Worm (Caenorhabditis elegans) whole organism, L1 larva: Measurements from ENCODE around the gene otpl-2.

ENCODE experiments used
- dsc-1 ChIP-seq: sonication (generic microtip); optimal IDR thresholded peaks from 2 replicates; lab custom pipeline; 2016; ENCODE audit warnings: mild to moderate bottlenecking, missing genetic modification characterization, missing compliant biosample characterization
- efl-1 ChIP-seq, 4 experiments: fragments of 150-350 bp; optimal IDR thresholded peaks in 3 of 4; peaks in 1 of 4; 1 replicate in 1 of 4; 2 replicates in 3 of 4; lab custom pipeline; 2014; ENCODE audit warnings: missing biosample characterization in 2 of 4, missing genetic modification characterization in 2 of 4, missing genetic modification reagents in 2 of 4
- ets-5 ChIP-seq: fragments of 200-800 bp; sonication (Bioruptor generic); IDR thresholded peaks from 2 replicates; pipeline ENCODE4 v1.3.6; 2022; ENCODE audit warnings: missing genetic modification characterization, missing compliant biosample characterization
- irx-1 ChIP-seq: sonication (generic microtip); optimal IDR thresholded peaks from 2 replicates; lab custom pipeline; 2016; ENCODE audit warnings: missing genetic modification characterization, missing compliant biosample characterization
- mab-9 ChIP-seq: fragments of 200-800 bp; sonication (Bioruptor generic); IDR thresholded peaks from 2 replicates; pipeline ENCODE4 v1.3.6; 2022; ENCODE audit warnings: missing genetic modification reagents, missing genetic modification characterization, missing compliant biosample characterization
- nhr-28 ChIP-seq: fragments of 150-350 bp; optimal IDR thresholded peaks from 2 replicates; lab custom pipeline; 2014; ENCODE audit warnings: missing biosample characterization, missing genetic modification characterization
- snpc-4 ChIP-seq: fragments of 150-350 bp; optimal IDR thresholded peaks from 2 replicates; lab custom pipeline; 2014; ENCODE audit warnings: missing biosample characterization, missing genetic modification characterization
- ztf-4 ChIP-seq: fragments of 150-350 bp; optimal IDR thresholded peaks from 2 replicates; lab custom pipeline; 2014; ENCODE audit warnings: missing biosample characterization, missing genetic modification characterization

Gene otpl-2

ce11 chrV:4122415-4122814 is 48.9 kb downstream of the otpl-2 start, which contains the start of gene phat-5:
phat-5 (minus strand) TSS chrV:4122515.
- no peak for TF ChIP-seq ets-5 (GFP tag; lab: Robert Waterston, UW)
- no peak for TF ChIP-seq dsc-1 (tag; lab: Kevin White, UChicago)

- no peak for TF ChIP-seq nhr-28 (tag; lab: Kevin White, UChicago)
- TF ChIP-seq efl-1 (optimal IDR thresholded peaks at IDR 0.05; lab: Kevin White, UChicago) = no peak
- TF ChIP-seq efl-1 (GFP tag; optimal IDR thresholded peaks at IDR 0.05 in 1 of 2; lab: Kevin White, UChicago) = no peak
- TF ChIP-seq ztf-4 = no peak
- no peak for TF ChIP-seq snpc-4 (tag; lab: Kevin White, UChicago)
- no peak for TF ChIP-seq irx-1 (tag; lab: Kevin White, UChicago)
- TF ChIP-seq mab-9 (GFP tag; lab: Robert Waterston, UW) = no peak
Observed at ce11 chrV:4125552-4126084, 52.1 kb downstream of the otpl-2 start, which contains the start of gene T05B4.12. T05B4.12 (minus strand) TSS chrV:4126034.
